Worm (Caenorhabditis elegans) whole organism, young adult: ENCODE data around the gene snt-5.

Experiments used
- C06A6.2 ChIP-seq: fragments of 200-800 bp; sonication (Bioruptor generic); conservative IDR thresholded peaks from 2 replicates; pipeline ENCODE4 v1.3.6; 2022; ENCODE audit warnings: missing genetic modification characterization, missing compliant biosample characterization
- Y53G8AR.9 ChIP-seq: fragments of 200-800 bp; sonication (Bioruptor generic); conservative IDR thresholded peaks from 2 replicates; pipeline ENCODE4 v1.3.6; 2022; ENCODE audit warnings: missing genetic modification reagents, missing genetic modification characterization, missing compliant biosample characterization
- ceh-40 ChIP-seq: fragments of 200-800 bp; sonication (Bioruptor generic); IDR thresholded peaks from 2 replicates; pipeline ENCODE4 v1.3.6; 2022; ENCODE audit warnings: missing genetic modification characterization, missing compliant biosample characterization
- hlh-12 ChIP-seq: sonication (generic microtip); optimal IDR thresholded peaks from 2 replicates; lab custom pipeline; 2016; ENCODE audit warnings: missing genetic modification characterization, missing compliant biosample characterization
- snpc-4 ChIP-seq, 5 experiments: fragments of 150-350 bp in 1 of 5; sonication (generic microtip) in 4 of 5; optimal IDR thresholded peaks; 2 replicates each; lab custom pipeline; 2014 to 2018; ENCODE audit warnings: missing genetic modification characterization in 5 of 5, missing biosample characterization in 3 of 5, antibody characterized with exemption in 2 of 5, mild to moderate bottlenecking in 2 of 5, missing compliant biosample characterization in 2 of 5, missing genotype in 2 of 5, moderate library complexity in 2 of 5, missing genetic modification reagents in 1 of 5

DNA sequence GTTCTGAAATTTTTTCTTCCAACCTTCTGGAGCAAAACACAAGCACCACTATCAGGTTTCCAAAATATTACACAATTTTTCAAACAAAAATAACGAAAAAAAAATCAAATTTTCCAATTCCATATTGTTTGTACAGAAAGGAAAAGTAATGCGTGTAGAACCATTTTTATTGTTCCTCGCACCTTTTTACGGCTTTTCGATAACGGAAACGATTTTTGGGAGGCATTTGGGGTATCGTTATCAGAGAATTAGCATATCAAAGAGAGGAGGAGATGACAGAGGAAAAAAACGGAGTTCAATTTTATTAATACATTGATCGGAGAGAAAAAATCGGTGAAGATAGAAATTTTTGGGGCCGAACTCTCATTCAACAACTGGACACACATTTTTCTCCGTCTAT is 21.5 kb downstream of the snt-5 start:
- no peak for TF ChIP-seq ceh-40 (GFP tag; lab: Robert Waterston, UW)
- TF ChIP-seq snpc-4 (GFP tag; optimal IDR thresholded peaks at IDR 0.05; lab: Kevin White, UChicago): no peak
- TF ChIP-seq snpc-4 (tag; optimal IDR thresholded peaks at IDR 0.05; lab: Kevin White, UChicago): no peak
- TF ChIP-seq C06A6.2 (GFP tag; lab: Robert Waterston, UW): no peak
- TF ChIP-seq hlh-12 (tag; lab: Kevin White, UChicago): no peak
- no peak for TF ChIP-seq Y53G8AR.9
